Worm (Caenorhabditis elegans) whole organism, mixed stage, embryonic: Measurements from ENCODE around the gene pmk-1.

Source experiments
- ces-1 ChIP-seq: fragments of 150-350 bp; optimal IDR thresholded peaks from 2 replicates; lab custom pipeline; 2014; ENCODE audit warnings: missing biosample characterization, missing genetic modification reagents, missing genetic modification characterization
- elt-3 ChIP-seq: fragments of 150-350 bp; optimal IDR thresholded peaks from 2 replicates; lab custom pipeline; 2014; ENCODE audit warnings: missing biosample characterization, missing genetic modification characterization
- lin-13 ChIP-seq: fragments of 150-350 bp; optimal IDR thresholded peaks from 2 replicates; lab custom pipeline; 2014; ENCODE audit warnings: missing biosample characterization, missing genetic modification characterization
- nhr-2 ChIP-seq: fragments of 150-350 bp; optimal IDR thresholded peaks from 2 replicates; lab custom pipeline; 2014; ENCODE audit warnings: missing biosample characterization, missing genetic modification characterization
- nhr-76 ChIP-seq: sonication (generic microtip); optimal IDR thresholded peaks from 2 replicates; lab custom pipeline; 2017; ENCODE audit warnings: missing biosample characterization, missing genetic modification characterization

ce11 chrIV:8144341-8144740 is 4.3 kb upstream of the pmk-1 start:
- TF ChIP-seq lin-13 (tag; lab: Kevin White, UChicago) (no peak), nhr-76 (tag; lab: Kevin White, UChicago) (no peak), ces-1 (no peak), elt-3 (tag; lab: Kevin White, UChicago) (no peak), nhr-2 (tag; lab: Kevin White, UChicago) (no peak)
